Worm (Caenorhabditis elegans): ENCODE measurements around the gene dylt-3.

- TF ChIP-seq hlh-26 (GFP tag; conservative IDR thresholded peaks at IDR 0.05), result no peak
- TF ChIP-seq him-1 (tag; optimal IDR thresholded peaks at IDR 0.05), result no peak
- no peak for TF ChIP-seq athp-1 (tag; optimal IDR thresholded peaks at IDR 0.05)
- TF ChIP-seq aptf-2 (GFP tag; conservative IDR thresholded peaks at IDR 0.05), result no peak
- TF ChIP-seq let-607 (tag; optimal IDR thresholded peaks at IDR 0.05), result no peak
- TF ChIP-seq rpc-1 (optimal IDR thresholded peaks at IDR 0.05), result no peak
- no peak for TF ChIP-seq rpc-1 (tag; optimal IDR thresholded peaks at IDR 0.05)
- no peak for TF ChIP-seq F10E7.11 (tag; optimal IDR thresholded peaks at IDR 0.05)
- TF ChIP-seq lin-35 (GFP tag; optimal IDR thresholded peaks at IDR 0.05), result no peak
- no peak for TF ChIP-seq nfya-1 (tag; optimal IDR thresholded peaks at IDR 0.05; ENCODE audit: borderline replicate concordance, insufficient read depth)
Observed at ce11 chrII:8177095-8177494, 4.4 kb upstream of the dylt-3 start, which contains the start of gene acr-14.

All from whole organism, young adult.